Worm (Caenorhabditis elegans): ENCODE data around the gene ttr-17.

ttr-17 gene

ce11 chrIV:11027560-11027959 is 39.3 kb downstream of the ttr-17 start (continued):
- peak; percentile 26 for TF ChIP-seq hlh-30 (tag; optimal IDR thresholded peaks at IDR 0.05; ENCODE audit: insufficient read depth)
- TF ChIP-seq ceh-48 (tag; optimal IDR thresholded peaks at IDR 0.05): no peak
- TF ChIP-seq ama-1 (optimal IDR thresholded peaks at IDR 0.05): peak; percentile 69
- 0 out of 2 replicates have a peak, but pooled peaks have one; percentile 23 for TF ChIP-seq sox-2 (GFP tag; IDR thresholded peaks at IDR 0.05)
- TF ChIP-seq pqm-1 (tag; optimal IDR thresholded peaks at IDR 0.05): no peak
- TF ChIP-seq pax-1 (tag; optimal IDR thresholded peaks at IDR 0.05): peak; percentile 77
- TF ChIP-seq hlh-6 (tag; optimal IDR thresholded peaks at IDR 0.05): no peak
- peak; percentile 33 for TF ChIP-seq ets-4 (tag; optimal IDR thresholded peaks at IDR 0.05)
- no peak for TF ChIP-seq che-1 (tag; optimal IDR thresholded peaks at IDR 0.05)
- peak; percentile 37 for TF ChIP-seq K09A11.1 (tag; optimal IDR thresholded peaks at IDR 0.05; ENCODE audit: insufficient read depth)
- peak; percentile 77 for TF ChIP-seq nfya-1 (tag; optimal IDR thresholded peaks at IDR 0.05)
- TF ChIP-seq eyg-1 (tag; optimal IDR thresholded peaks at IDR 0.05): no peak
- TF ChIP-seq ceh-45 (GFP tag; IDR thresholded peaks at IDR 0.05): no peak
- peak; percentile 66 for TF ChIP-seq ref-2 (tag; optimal IDR thresholded peaks at IDR 0.05)
- TF ChIP-seq pha-4 (tag; optimal IDR thresholded peaks at IDR 0.05): no peak
- peak; percentile 30 for TF ChIP-seq ztf-16 (tag; optimal IDR thresholded peaks at IDR 0.05)
- no peak for TF ChIP-seq unc-3 (GFP tag; conservative IDR thresholded peaks at IDR 0.05)
- TF ChIP-seq unc-3 (tag; optimal IDR thresholded peaks at IDR 0.05): no peak
- peak; percentile 68 for TF ChIP-seq rnt-1 (tag; optimal IDR thresholded peaks at IDR 0.05)

- TF ChIP-seq unc-55 (GFP tag; optimal IDR thresholded peaks at IDR 0.05) (peak; percentile 6), pha-4 (tag; optimal IDR thresholded peaks at IDR 0.05) (no peak)
Measured at ce11 chrIV:11026648-11027047, 40.2 kb downstream of the ttr-17 start.

- TF ChIP-seq rnt-1 (tag; optimal IDR thresholded peaks at IDR 0.05): peak; percentile 96
- peak; percentile 99 for TF ChIP-seq ztf-16 (tag; optimal IDR thresholded peaks at IDR 0.05)
- TF ChIP-seq unc-3 (GFP tag; conservative IDR thresholded peaks at IDR 0.05): peak; percentile 94
- peak; percentile 96 for TF ChIP-seq unc-3 (tag; optimal IDR thresholded peaks at IDR 0.05)
- peak; percentile 88 for TF ChIP-seq zip-5 (tag; optimal IDR thresholded peaks at IDR 0.05)
- TF ChIP-seq ceh-18 (tag; optimal IDR thresholded peaks at IDR 0.05): peak; percentile 87
- TF ChIP-seq pros-1 (tag; optimal IDR thresholded peaks at IDR 0.05): no peak
- TF ChIP-seq Y22D7AL.16 (tag; optimal IDR thresholded peaks at IDR 0.05): peak; percentile 98
- peak; percentile 83 for TF ChIP-seq lim-6 (tag; optimal IDR thresholded peaks at IDR 0.05)
- peak; percentile 84 for TF ChIP-seq nfya-1 (tag; optimal IDR thresholded peaks at IDR 0.05)
- peak; percentile 95 for TF ChIP-seq npax-4 (tag; optimal IDR thresholded peaks at IDR 0.05)
- TF ChIP-seq hlh-15 (tag; optimal IDR thresholded peaks at IDR 0.05): peak; percentile 91
- TF ChIP-seq nhr-11 (tag; optimal IDR thresholded peaks at IDR 0.05): no peak
- TF ChIP-seq eyg-1 (tag; optimal IDR thresholded peaks at IDR 0.05): peak; percentile 100
- TF ChIP-seq gmeb-2 (tag; optimal IDR thresholded peaks at IDR 0.05): peak; percentile 99
- TF ChIP-seq tbx-7 (tag; optimal IDR thresholded peaks at IDR 0.05): peak; percentile 89
- TF ChIP-seq sdc-2 (tag; optimal IDR thresholded peaks at IDR 0.05): peak; percentile 91
- peak; percentile 99 for TF ChIP-seq elt-2 (tag; optimal IDR thresholded peaks at IDR 0.05)
- peak; percentile 99 for TF ChIP-seq ref-2 (tag; optimal IDR thresholded peaks at IDR 0.05)
- peak; percentile 98 for TF ChIP-seq ceh-19 (GFP tag; optimal IDR thresholded peaks at IDR 0.05)
- peak; percentile 86 for TF ChIP-seq ceh-14 (tag; optimal IDR thresholded peaks at IDR 0.05)
- TF ChIP-seq F13H6.1 (tag; optimal IDR thresholded peaks at IDR 0.05): peak; percentile 83
- peak; percentile 96 for TF ChIP-seq C38D4.7 (GFP tag; optimal IDR thresholded peaks at IDR 0.05)
- peak; percentile 94 for TF ChIP-seq K09A11.1 (tag; optimal IDR thresholded peaks at IDR 0.05; ENCODE audit: insufficient read depth)
- peak; percentile 95 for TF ChIP-seq lin-11 (tag; optimal IDR thresholded peaks at IDR 0.05)
- TF ChIP-seq hlh-8 (tag; optimal IDR thresholded peaks at IDR 0.05): peak; percentile 96
- peak; percentile 95 for TF ChIP-seq ceh-22 (tag; optimal IDR thresholded peaks at IDR 0.05)
- TF ChIP-seq odd-2 (tag; optimal IDR thresholded peaks at IDR 0.05): peak; percentile 84
- peak; percentile 99 for TF ChIP-seq fax-1 (tag; optimal IDR thresholded peaks at IDR 0.05)
- peak; percentile 97 for TF ChIP-seq ceh-48 (tag; optimal IDR thresholded peaks at IDR 0.05)
- TF ChIP-seq elt-4 (tag; optimal IDR thresholded peaks at IDR 0.05): peak; percentile 72
- TF ChIP-seq hlh-6 (tag; optimal IDR thresholded peaks at IDR 0.05): peak; percentile 99
- peak; percentile 91 for TF ChIP-seq pag-3 (tag; optimal IDR thresholded peaks at IDR 0.05; ENCODE audit: borderline replicate concordance)
- peak; percentile 97 for TF ChIP-seq pha-2 (tag; optimal IDR thresholded peaks at IDR 0.05)
- peak; percentile 96 for TF ChIP-seq fkh-6 (tag; optimal IDR thresholded peaks at IDR 0.05)
- TF ChIP-seq sox-4 (tag; optimal IDR thresholded peaks at IDR 0.05): peak; percentile 97
- TF ChIP-seq ets-4 (tag; optimal IDR thresholded peaks at IDR 0.05): peak; percentile 62
- TF ChIP-seq unc-86 (tag; optimal IDR thresholded peaks at IDR 0.05): peak; percentile 97
- peak; percentile 98 for TF ChIP-seq tbx-2 (tag; optimal IDR thresholded peaks at IDR 0.05)
Measured at ce11 chrIV:11025941-11026340, 40.9 kb downstream of the ttr-17 start.

Measured in whole organism, late embryonic.